Fruit fly (Drosophila melanogaster): ENCODE data around the gene Pdp1.

The Pdp1 gene

dm6 chr3L:7833684-7834337 lies 33.4 kb downstream of the Pdp1 start:
- no peak for TF ChIP-seq CG14711 (tag; optimal IDR thresholded peaks at IDR 0.05)
- no peak for TF ChIP-seq CG7101 (tag; optimal IDR thresholded peaks at IDR 0.05)
- peak; percentile 77 for TF ChIP-seq cic (GFP tag; optimal IDR thresholded peaks at IDR 0.05)
- peak; percentile 70 for TF ChIP-seq Mnt (GFP tag; optimal IDR thresholded peaks at IDR 0.05)
- peak; percentile 95 for TF ChIP-seq kay (GFP tag; ENCODE audit: borderline replicate concordance)
- no peak for TF ChIP-seq CG5204 (GFP tag; optimal IDR thresholded peaks at IDR 0.05)
- TF ChIP-seq bab1 (GFP tag; optimal IDR thresholded peaks at IDR 0.05), result no peak
- TF ChIP-seq CG7045 (GFP tag; optimal IDR thresholded peaks at IDR 0.05), result peak; percentile 7
- no peak for TF ChIP-seq toe (GFP tag; optimal IDR thresholded peaks at IDR 0.05)
- peak; percentile 53 for TF ChIP-seq Clk (GFP tag; optimal IDR thresholded peaks at IDR 0.05)
- TF ChIP-seq tj (GFP tag; optimal IDR thresholded peaks at IDR 0.05), result no peak
- no peak for TF ChIP-seq CG11617 (GFP tag; optimal IDR thresholded peaks at IDR 0.05)
- TF ChIP-seq CG12768 (GFP tag; optimal IDR thresholded peaks at IDR 0.05), result peak; percentile 78
- peak; percentile 87 to 96 for TF ChIP-seq cnc (optimal IDR thresholded peaks at IDR 0.05)
- no peak for TF ChIP-seq Crg-1 (GFP tag; optimal IDR thresholded peaks at IDR 0.05)
- TF ChIP-seq ovo (GFP tag; optimal IDR thresholded peaks at IDR 0.05), result peak; percentile 53
- TF ChIP-seq Hr96 (GFP tag; optimal IDR thresholded peaks at IDR 0.05), result no peak
- TF ChIP-seq CG1620 (GFP tag; optimal IDR thresholded peaks at IDR 0.05), result no peak
- peak; percentile 34 for TF ChIP-seq pad (GFP tag; optimal IDR thresholded peaks at IDR 0.05)
- TF ChIP-seq CG33017 (tag; optimal IDR thresholded peaks at IDR 0.05), result no peak

- no peak for TF ChIP-seq Clk (GFP tag; optimal IDR thresholded peaks at IDR 0.05)
- TF ChIP-seq kay (GFP tag; ENCODE audit: borderline replicate concordance), result no peak
- TF ChIP-seq cic (GFP tag; optimal IDR thresholded peaks at IDR 0.05), result peak; percentile 17
- no peak for TF ChIP-seq cnc (optimal IDR thresholded peaks at IDR 0.05)
- peak; percentile 79 for TF ChIP-seq CG7101 (tag; optimal IDR thresholded peaks at IDR 0.05)
- TF ChIP-seq tj (GFP tag; optimal IDR thresholded peaks at IDR 0.05), result peak; percentile 29
- no peak for TF ChIP-seq Crg-1 (GFP tag; optimal IDR thresholded peaks at IDR 0.05)
- no peak for TF ChIP-seq Hr96 (GFP tag; optimal IDR thresholded peaks at IDR 0.05)
- no peak for TF ChIP-seq CG5204 (GFP tag; optimal IDR thresholded peaks at IDR 0.05)
- TF ChIP-seq ovo (GFP tag; optimal IDR thresholded peaks at IDR 0.05), result no peak
- TF ChIP-seq Mnt (GFP tag; optimal IDR thresholded peaks at IDR 0.05), result no peak
- TF ChIP-seq bab1 (GFP tag; optimal IDR thresholded peaks at IDR 0.05), result no peak
- TF ChIP-seq CG7045 (GFP tag; optimal IDR thresholded peaks at IDR 0.05), result peak; percentile 63
- TF ChIP-seq CG11617 (GFP tag; optimal IDR thresholded peaks at IDR 0.05), result peak; percentile 87
- TF ChIP-seq toe (GFP tag; optimal IDR thresholded peaks at IDR 0.05), result peak; percentile 26
- TF ChIP-seq CG1620 (GFP tag; optimal IDR thresholded peaks at IDR 0.05), result no peak
- peak; percentile 67 for TF ChIP-seq CG14711 (tag; optimal IDR thresholded peaks at IDR 0.05)
- peak; percentile 67 for TF ChIP-seq CG33017 (tag; optimal IDR thresholded peaks at IDR 0.05)
- peak; percentile 72 for TF ChIP-seq CG12768 (GFP tag; optimal IDR thresholded peaks at IDR 0.05)
- TF ChIP-seq pad (GFP tag; optimal IDR thresholded peaks at IDR 0.05), result peak; percentile 64
These were observed 33.9 kb downstream of the Pdp1 start for dm6 chr3L:7833278-7833677.

dm6 chr3L:7831891-7832290 lies 35.3 kb downstream of the Pdp1 start:
- no peak for TF ChIP-seq pad (GFP tag; optimal IDR thresholded peaks at IDR 0.05)
- TF ChIP-seq bab1 (GFP tag; optimal IDR thresholded peaks at IDR 0.05), result no peak
- no peak for TF ChIP-seq Clk (GFP tag; optimal IDR thresholded peaks at IDR 0.05)
- TF ChIP-seq kay (GFP tag; ENCODE audit: borderline replicate concordance), result peak; percentile 92
- TF ChIP-seq Crg-1 (GFP tag; optimal IDR thresholded peaks at IDR 0.05), result no peak
- no peak for TF ChIP-seq CG12768 (GFP tag; optimal IDR thresholded peaks at IDR 0.05)
- TF ChIP-seq cic (GFP tag; optimal IDR thresholded peaks at IDR 0.05), result peak; percentile 65
- no peak for TF ChIP-seq ovo (GFP tag; optimal IDR thresholded peaks at IDR 0.05)
- TF ChIP-seq CG7101 (tag; optimal IDR thresholded peaks at IDR 0.05), result no peak

- TF ChIP-seq CG14711 (tag; optimal IDR thresholded peaks at IDR 0.05), result no peak
- no peak for TF ChIP-seq pad (GFP tag; optimal IDR thresholded peaks at IDR 0.05)
- TF ChIP-seq CG1620 (GFP tag; optimal IDR thresholded peaks at IDR 0.05), result no peak
These were observed 36.3 kb downstream of the Pdp1 start for dm6 chr3L:7830890-7831289.

dm6 chr3L:7829609-7830008 lies 37.6 kb downstream of the Pdp1 start:
- TF ChIP-seq CG12768 (GFP tag; optimal IDR thresholded peaks at IDR 0.05) (peak; percentile 56), CG7045 (GFP tag; optimal IDR thresholded peaks at IDR 0.05) (no peak), Mnt (GFP tag; optimal IDR thresholded peaks at IDR 0.05) (peak; percentile 22), kay (GFP tag; ENCODE audit: borderline replicate concordance) (peak; percentile 84), cic (GFP tag; optimal IDR thresholded peaks at IDR 0.05) (peak; percentile 77)

dm6 chr3L:7827841-7828501 lies 39.2 kb downstream of the Pdp1 start:
- TF ChIP-seq tj (GFP tag; optimal IDR thresholded peaks at IDR 0.05) (peak; percentile 44), cic (GFP tag; optimal IDR thresholded peaks at IDR 0.05) (peak; percentile 30), ovo (GFP tag; optimal IDR thresholded peaks at IDR 0.05) (no peak), toe (GFP tag; optimal IDR thresholded peaks at IDR 0.05) (no peak), CG1620 (GFP tag; optimal IDR thresholded peaks at IDR 0.05) (no peak), kay (GFP tag; ENCODE audit: borderline replicate concordance) (no peak), CG12768 (GFP tag; optimal IDR thresholded peaks at IDR 0.05) (peak; percentile 45), CG14711 (tag; optimal IDR thresholded peaks at IDR 0.05) (no peak), CG7045 (GFP tag; optimal IDR thresholded peaks at IDR 0.05) (no peak), CG11617 (GFP tag; optimal IDR thresholded peaks at IDR 0.05) (no peak), Clk (GFP tag; optimal IDR thresholded peaks at IDR 0.05) (no peak)

Data from whole organism, adult.